Fruit fly (Drosophila melanogaster) ovary, adult (tissue): ENCODE data around the gene CG44194.
A peak's percentile ranks its signal among the peaks of the same experiment; 100 is the strongest.

Experiments
- CG17801 ChIP-seq: fragments of 200-800 bp; optimal IDR thresholded peaks from 2 replicates; lab custom pipeline; 2019; ENCODE audit warnings: missing biosample characterization, mild to moderate bottlenecking, missing genetic modification characterization, moderate library complexity; ENCODE audit not compliant: partially characterized antibody

CG44194 gene

dm6 chr3R:12997550-12998233 is at the start of gene CG44194, which contains the start of the genes CG17327 and CG7518:
Gene CG44194, minus strand, starts transcription at chr3R:12997726.
Gene CG17327, minus strand, starts transcription at chr3R:12997726.
Gene CG7518, plus strand, starts transcription at chr3R:12998089.
- no peak for TF ChIP-seq CG17801

- TF ChIP-seq CG17801, result no peak
Measured at dm6 chr3R:13044459-13044858, 46.9 kb upstream of the CG44194 start, which contains the start of gene Hsc70-2. Gene Hsc70-2, plus strand, starts transcription at chr3R:13044759.

DNA sequence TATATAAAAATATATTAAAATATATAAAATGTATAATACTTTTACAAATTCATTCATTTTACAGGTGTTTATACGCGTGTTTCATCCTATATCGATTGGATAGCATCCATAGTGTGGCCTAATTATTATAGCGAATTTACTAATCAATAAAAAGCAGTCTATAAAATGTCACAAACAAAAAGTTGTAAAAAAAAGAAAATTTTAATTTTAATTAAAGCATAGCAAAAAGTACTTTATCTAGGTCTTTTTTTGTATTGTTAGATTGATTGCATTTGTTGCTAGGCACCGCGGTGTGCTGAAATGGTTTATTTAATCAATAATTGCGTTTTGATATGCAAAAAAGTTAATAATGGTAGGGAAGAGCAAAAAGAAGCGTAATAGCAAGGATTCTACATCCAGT is 46.3 kb upstream of the CG44194 start, which contains the start of gene CG45122:
Gene CG45122 (plus strand): TSS at position 301 of the 400 bp plus-strand sequence.
- TF ChIP-seq CG17801, result no peak

- TF ChIP-seq CG17801, result no peak
Measured at dm6 chr3R:13042258-13043032, 44.9 kb upstream of the CG44194 start, which contains the start of gene snk. Gene snk, minus strand, starts transcription at chr3R:13042770.

dm6 chr3R:13041750-13042149 is 44.2 kb upstream of the CG44194 start, which contains the start of gene CG11670:
Gene CG11670, plus strand, starts transcription at chr3R:13042050.
- no peak for TF ChIP-seq CG17801

DNA sequence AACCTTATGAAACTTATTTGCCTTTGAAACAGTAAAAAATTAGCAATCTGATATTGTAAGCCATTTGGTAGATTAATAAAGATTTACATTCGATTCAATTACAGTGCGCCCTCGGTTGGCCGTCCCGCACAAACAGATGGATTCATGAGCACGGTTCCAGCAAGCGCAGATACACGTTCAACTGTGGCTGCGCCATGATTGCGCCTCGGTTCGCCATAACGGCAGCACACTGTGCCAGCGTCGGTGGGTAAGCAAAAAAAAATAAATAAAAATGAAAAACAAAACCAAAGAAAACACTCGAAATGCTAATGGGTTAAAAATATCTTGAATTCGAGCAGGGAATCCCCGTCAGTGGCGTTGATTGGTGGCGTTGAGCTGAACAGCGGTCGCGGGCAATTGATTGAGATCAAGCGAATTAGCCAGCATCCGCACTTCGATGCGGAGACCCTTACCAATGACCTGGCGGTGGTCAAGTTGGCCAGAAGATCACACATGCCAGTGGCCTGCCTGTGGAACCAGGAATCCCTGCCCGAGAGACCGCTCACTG is 41.6 kb upstream of the CG44194 start:
- no peak for TF ChIP-seq CG17801

dm6 chr3R:13038075-13038474 is 40.5 kb upstream of the CG44194 start, which contains the start of gene CG11668:
Gene CG11668, plus strand, starts transcription at chr3R:13038375.
- TF ChIP-seq CG17801, result no peak

DNA sequence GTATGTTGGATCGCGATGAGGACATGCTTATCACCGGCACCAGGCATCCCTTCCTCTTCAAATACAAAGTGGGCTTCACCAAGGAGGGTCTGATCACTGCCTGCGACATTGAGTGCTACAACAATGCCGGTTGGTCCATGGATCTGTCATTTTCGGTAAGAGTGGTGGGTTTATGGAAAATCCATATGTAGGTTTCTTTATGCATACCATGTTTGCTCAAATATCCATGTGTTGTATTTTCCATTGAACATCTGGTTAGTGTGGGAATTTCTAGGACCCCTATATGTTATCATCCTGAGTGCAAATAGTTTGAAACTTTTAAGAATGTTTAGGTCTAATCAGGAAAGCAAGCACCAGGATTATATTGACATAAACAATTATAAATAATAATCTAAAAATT is 38.5 kb upstream of the CG44194 start:
- no peak for TF ChIP-seq CG17801

dm6 chr3R:13033670-13034069 is 36.1 kb upstream of the CG44194 start:
- TF ChIP-seq CG17801, result no peak

DNA sequence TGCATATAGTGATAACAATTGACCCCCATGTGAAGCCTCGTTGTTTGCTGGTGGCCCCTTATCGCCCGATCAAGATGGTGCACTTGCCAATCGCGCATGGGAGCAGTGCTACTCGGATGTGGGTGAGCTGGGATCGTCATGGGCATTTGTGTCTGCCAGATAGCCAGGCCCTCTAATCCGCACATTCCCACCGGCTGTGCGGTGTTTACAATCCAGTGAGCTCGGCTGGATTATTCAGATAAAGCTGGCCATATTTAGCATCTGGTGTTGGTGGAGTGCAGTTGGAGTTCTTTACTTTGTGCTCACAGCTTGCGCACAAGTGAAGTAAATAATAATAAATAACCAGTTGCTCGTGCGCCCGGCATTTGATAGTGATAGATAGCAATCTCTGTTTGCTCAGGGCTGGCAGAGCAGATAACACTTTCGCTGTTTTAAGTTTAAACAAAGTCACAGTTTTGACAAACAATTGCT is 35.5 kb upstream of the CG44194 start:
- peak; percentile 34 for TF ChIP-seq CG17801

dm6 chr3R:13032323-13032722 is 34.8 kb upstream of the CG44194 start, which contains the start of gene ry:
Gene ry, plus strand, starts transcription at chr3R:13032528.
- no peak for TF ChIP-seq CG17801

DNA sequence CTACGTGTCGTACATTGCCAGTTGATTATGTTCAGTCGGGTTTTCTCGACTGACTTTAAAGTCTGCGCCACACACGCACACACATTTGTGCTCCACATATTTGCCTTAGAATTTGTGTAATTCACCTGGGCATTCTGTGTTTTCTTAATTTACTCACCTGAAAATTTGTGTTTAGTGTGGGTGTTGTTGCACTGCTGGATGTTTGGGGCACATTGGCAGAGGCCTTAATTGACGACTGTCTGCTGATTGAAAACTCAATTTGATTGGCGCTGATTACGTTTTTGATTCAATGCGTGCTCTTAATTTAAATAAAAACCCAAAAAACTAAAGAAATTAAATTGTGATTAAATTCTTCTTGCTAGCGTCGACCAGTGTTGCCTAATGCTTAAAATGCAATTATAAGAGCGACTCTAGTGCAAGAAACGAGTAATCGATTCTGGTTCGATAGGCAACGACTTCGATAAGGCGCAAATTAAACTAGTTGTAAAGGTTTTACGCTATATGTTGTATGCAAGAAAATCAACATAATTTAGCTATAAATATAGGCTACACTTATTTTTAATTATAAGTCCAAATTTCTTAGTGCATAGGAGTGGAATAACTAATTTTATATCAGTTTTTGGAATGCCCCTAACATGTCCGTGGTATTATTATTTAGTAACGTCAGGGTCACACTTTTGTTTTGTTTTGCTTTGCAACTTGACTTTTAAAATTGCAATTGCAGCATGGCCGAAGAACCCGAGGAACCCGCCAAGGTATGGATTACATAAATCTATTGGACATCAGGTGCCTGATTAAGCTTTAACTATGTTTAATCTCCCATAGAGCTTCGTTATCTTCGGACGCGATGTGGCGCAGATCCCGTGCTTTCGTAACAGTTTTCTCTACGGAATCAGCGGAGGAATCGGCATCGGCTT is 33.0 kb upstream of the CG44194 start, which contains the start of the genes CG46281 and CG46280:
Gene CG46281 (minus strand): TSS at position 51 of the 917 bp plus-strand sequence.
Gene CG46280 (minus strand): TSS at position 403 of the 917 bp plus-strand sequence.
- peak; percentile 49 for TF ChIP-seq CG17801

dm6 chr3R:13018995-13019394 is 21.5 kb upstream of the CG44194 start:
- TF ChIP-seq CG17801, result peak; percentile 18

- TF ChIP-seq CG17801, result no peak
Measured at dm6 chr3R:13018284-13018900, 20.9 kb upstream of the CG44194 start.

DNA sequence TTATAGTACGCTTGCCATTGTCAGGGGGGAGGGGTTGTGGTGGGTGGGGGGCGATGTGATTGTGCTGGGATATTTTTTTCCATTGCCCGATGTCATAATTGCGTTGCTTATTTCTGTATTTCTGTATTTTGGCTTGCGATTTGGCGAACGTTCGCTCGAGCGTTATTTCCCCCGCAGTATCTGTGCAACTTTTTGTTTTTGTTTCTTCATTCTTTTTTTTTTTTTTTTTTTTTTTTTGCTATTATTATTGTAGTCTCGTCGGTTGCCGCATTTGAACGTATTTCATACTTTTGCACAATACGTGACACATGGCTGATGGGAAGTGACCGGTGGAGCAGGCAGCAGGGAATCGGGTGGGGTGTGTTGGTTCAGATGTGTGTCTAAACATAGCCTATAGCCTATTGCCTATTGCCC is 20.1 kb upstream of the CG44194 start:
- no peak for TF ChIP-seq CG17801
